Fruit fly (Drosophila melanogaster): ENCODE data around the gene CG8833.

CG8833 gene

dm6 chr3L:13938470-13939150, 9.8 kb upstream of the CG8833 start (continued):
- TF ChIP-seq NC2β (GFP tag; optimal IDR thresholded peaks at IDR 0.05), result peak; percentile 82
- TF ChIP-seq luna (GFP tag; optimal IDR thresholded peaks at IDR 0.05), result peak; percentile 85
- peak; percentile 90 for TF ChIP-seq gem (tag; optimal IDR thresholded peaks at IDR 0.05)
- peak; percentile 66 for TF ChIP-seq jing (GFP tag; optimal IDR thresholded peaks at IDR 0.05)
- no peak for TF ChIP-seq CG13287 (GFP tag; IDR thresholded peaks at IDR 0.05; ENCODE audit: partially characterized antibody)
- TF ChIP-seq fd64A (GFP tag; optimal IDR thresholded peaks at IDR 0.05), result peak; percentile 54
- peak; percentile 89 for TF ChIP-seq tx (GFP tag; optimal IDR thresholded peaks at IDR 0.05)
- no peak; the same call in none of the 2 replicates for TF ChIP-seq CG32532 (GFP tag; IDR thresholded peaks at IDR 0.05)
- TF ChIP-seq B-H2 (GFP tag; optimal IDR thresholded peaks at IDR 0.05), result peak; percentile 41
- peak; percentile 76 for TF ChIP-seq chn (GFP tag; optimal IDR thresholded peaks at IDR 0.05)
- peak; percentile 84 for TF ChIP-seq scrt (GFP tag; optimal IDR thresholded peaks at IDR 0.05)
- TF ChIP-seq dysf (GFP tag; IDR thresholded peaks at IDR 0.05), result peak; percentile 87
- TF ChIP-seq Six4 (GFP tag; optimal IDR thresholded peaks at IDR 0.05), result peak; percentile 81
- TF ChIP-seq Ravus (GFP tag; IDR thresholded peaks at IDR 0.05), result no peak; the same call in 1 of the 2 replicates
- peak; percentile 86 for TF ChIP-seq fd96Cb (tag; optimal IDR thresholded peaks at IDR 0.05)
- TF ChIP-seq CG12391 (tag; optimal IDR thresholded peaks at IDR 0.05), result peak; percentile 92
- TF ChIP-seq BEAF-32 (GFP tag; optimal IDR thresholded peaks at IDR 0.05), result peak; percentile 25
- peak; percentile 66 for TF ChIP-seq CG9817 (tag; optimal IDR thresholded peaks at IDR 0.05)
- TF ChIP-seq CG1792 (GFP tag; optimal IDR thresholded peaks at IDR 0.05), result peak; percentile 87
- TF ChIP-seq CG6854 (GFP tag; optimal IDR thresholded peaks at IDR 0.05), result peak; percentile 84
- TF ChIP-seq CG6175 (GFP tag; IDR thresholded peaks at IDR 0.05), result no peak
- TF ChIP-seq cato (GFP tag; optimal IDR thresholded peaks at IDR 0.05; ENCODE audit: borderline replicate concordance), result peak; percentile 83
- no peak for TF ChIP-seq CG14860 (GFP tag; IDR thresholded peaks at IDR 0.05; ENCODE audit: partially characterized antibody)
- peak; percentile 77 for TF ChIP-seq dm (GFP tag; optimal IDR thresholded peaks at IDR 0.05)
- no peak for TF ChIP-seq Tbp (GFP tag; optimal IDR thresholded peaks at IDR 0.05)
- peak; percentile 90 for TF ChIP-seq tin (GFP tag; optimal IDR thresholded peaks at IDR 0.05)
- peak; percentile 70 for TF ChIP-seq CrebB (tag; optimal IDR thresholded peaks at IDR 0.05)
- no peak for TF ChIP-seq aop (GFP tag; IDR thresholded peaks at IDR 0.05)
- TF ChIP-seq onecut (GFP tag; IDR thresholded peaks at IDR 0.05), result peak; percentile 39
- peak; percentile 92 for TF ChIP-seq gro (GFP tag; optimal IDR thresholded peaks at IDR 0.05)
- peak; percentile 56 for TF ChIP-seq salm (tag; optimal IDR thresholded peaks at IDR 0.05)
- TF ChIP-seq Nf-YC (tag; optimal IDR thresholded peaks at IDR 0.05), result peak; percentile 89
- TF ChIP-seq Mrtf (GFP tag; IDR thresholded peaks at IDR 0.05), result 0 out of 3 replicates have a peak, but pooled peaks have one; percentile 60
- TF ChIP-seq CG17359 (tag; optimal IDR thresholded peaks at IDR 0.05), result peak; percentile 78
- peak; percentile 70 for TF ChIP-seq trem (tag; optimal IDR thresholded peaks at IDR 0.05)
- no peak for TF ChIP-seq vnd (GFP tag; IDR thresholded peaks at IDR 0.05; ENCODE audit: partially characterized antibody)
- peak; percentile 98 for TF ChIP-seq Ets65A (GFP tag)
- TF ChIP-seq Dek (tag; optimal IDR thresholded peaks at IDR 0.05), result peak; percentile 67
- peak; percentile 72 for TF ChIP-seq NC2α (GFP tag; optimal IDR thresholded peaks at IDR 0.05)
- peak; percentile 19; the same call in 1 of the 2 replicates for TF ChIP-seq toy (GFP tag; IDR thresholded peaks at IDR 0.05)
- peak; percentile 86 for TF ChIP-seq CG17385 (GFP tag; optimal IDR thresholded peaks at IDR 0.05)
- no peak for TF ChIP-seq abd-A (tag; optimal IDR thresholded peaks at IDR 0.05)
- TF ChIP-seq CG10147 (GFP tag; optimal IDR thresholded peaks at IDR 0.05), result peak; percentile 92
- TF ChIP-seq chm (GFP tag; IDR thresholded peaks at IDR 0.05), result no peak; the same call in none of the 2 replicates
- no peak for TF ChIP-seq Hr39 (optimal IDR thresholded peaks at IDR 0.05)
- peak; percentile 77 for TF ChIP-seq tgo (GFP tag; IDR thresholded peaks at IDR 0.05)
- TF ChIP-seq hkb (optimal IDR thresholded peaks at IDR 0.05), result no peak
- peak; percentile 76 for TF ChIP-seq hkb (GFP tag; IDR thresholded peaks at IDR 0.05)
- TF ChIP-seq CG9609 (GFP tag; optimal IDR thresholded peaks at IDR 0.05), result peak; percentile 89
- TF ChIP-seq CG12071 (GFP tag; optimal IDR thresholded peaks at IDR 0.05), result peak; percentile 75

All from whole organism, embryonic.